Fruit fly (Drosophila melanogaster): ENCODE results near the gene Hecw.

Gene Hecw

DNA sequence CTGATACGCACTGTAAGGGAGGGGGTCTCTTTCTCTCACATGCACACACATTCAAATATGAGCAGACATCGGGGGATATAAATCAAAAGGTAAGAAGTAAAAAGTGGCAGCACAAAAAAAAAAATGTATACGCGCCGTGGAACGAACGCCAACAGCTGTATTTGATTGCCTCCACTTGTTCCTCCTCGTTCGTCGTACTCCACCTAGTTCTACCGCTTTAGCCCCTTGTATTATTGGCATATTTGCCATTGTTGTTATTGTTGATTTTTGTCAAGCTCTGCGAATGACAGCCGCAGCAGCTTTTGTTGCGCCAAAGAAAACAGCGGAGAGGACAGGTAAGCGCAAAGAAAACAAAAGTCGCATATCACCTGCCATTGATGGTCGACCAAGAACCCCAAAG, 28.1 kb downstream of the Hecw start:
- peak; percentile 23 for TF ChIP-seq noc (tag; optimal IDR thresholded peaks at IDR 0.05)

DNA sequence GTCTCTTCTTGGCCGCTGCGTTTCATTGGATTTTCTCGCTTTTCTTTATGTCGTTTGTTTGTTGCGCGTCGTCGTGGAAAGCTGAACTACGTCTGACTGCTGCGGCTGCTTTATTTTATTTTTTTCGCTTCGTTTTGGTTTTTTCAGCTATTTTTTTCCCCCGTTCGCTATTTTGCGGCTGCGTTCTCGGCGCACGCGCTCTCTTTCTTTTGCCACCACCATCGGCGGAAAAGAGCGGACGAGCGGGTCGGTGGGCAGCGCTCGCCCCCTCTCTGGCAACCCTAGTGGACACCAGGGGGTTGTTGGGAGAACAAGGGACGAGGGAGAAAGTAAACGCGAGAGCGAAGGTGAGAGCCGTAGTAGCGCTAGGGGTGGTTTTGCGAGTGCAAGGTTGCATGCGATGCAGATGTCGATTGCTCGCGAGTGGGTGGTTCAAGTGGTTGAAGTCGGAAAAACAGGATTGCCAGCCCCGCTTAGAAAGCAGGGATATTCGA, 30.2 kb downstream of the Hecw start:
- no peak for TF ChIP-seq noc (tag; optimal IDR thresholded peaks at IDR 0.05)

dm6 chrX:9640690-9641149, 32.0 kb downstream of the Hecw start:
- peak; percentile 99 for TF ChIP-seq noc (tag; optimal IDR thresholded peaks at IDR 0.05)

dm6 chrX:9641184-9641772, 32.5 kb downstream of the Hecw start:
- TF ChIP-seq noc (tag; optimal IDR thresholded peaks at IDR 0.05) = peak; percentile 96

DNA sequence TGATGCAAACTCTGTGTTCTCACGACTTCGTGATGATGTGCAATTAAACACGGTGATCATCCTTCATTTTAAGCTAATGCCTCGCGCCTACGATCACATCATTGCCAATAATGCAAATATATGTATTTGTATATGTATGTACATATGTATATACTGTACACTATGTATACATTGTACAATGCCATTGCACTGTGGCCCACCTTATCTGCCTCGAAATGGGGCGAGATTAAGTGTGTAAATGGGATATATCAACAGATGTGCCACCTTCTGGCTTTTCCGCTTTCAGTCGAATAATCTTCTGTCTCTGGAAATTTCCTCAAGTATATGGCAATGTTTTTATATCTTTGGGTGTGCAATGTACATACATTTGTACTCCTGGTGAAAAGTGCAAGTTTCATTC, 36.1 kb downstream of the Hecw start:
- no peak for TF ChIP-seq noc (tag; optimal IDR thresholded peaks at IDR 0.05)

dm6 chrX:9646022-9646421, 37.3 kb downstream of the Hecw start:
- peak; percentile 98 for TF ChIP-seq noc (tag; optimal IDR thresholded peaks at IDR 0.05)

DNA sequence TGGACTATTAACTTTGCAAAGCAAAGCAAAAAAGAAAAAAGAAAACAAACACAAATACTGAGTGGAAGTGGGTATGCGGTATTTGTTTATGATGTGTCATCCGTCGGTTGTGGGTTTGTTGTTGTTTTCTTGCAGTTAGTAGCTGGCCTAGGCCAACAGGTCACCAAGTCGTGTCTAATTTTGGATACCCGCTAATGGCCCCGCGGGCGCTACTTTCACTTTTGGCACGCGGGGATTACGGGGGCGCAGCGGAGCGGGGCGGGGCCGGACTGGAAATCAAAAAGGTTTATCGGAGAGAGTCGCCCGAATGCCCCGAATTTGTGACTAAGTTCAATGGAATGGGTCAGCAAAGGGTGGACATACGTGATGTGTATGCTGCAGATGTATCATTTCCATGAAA, 38.3 kb downstream of the Hecw start:
- no peak for TF ChIP-seq noc (tag; optimal IDR thresholded peaks at IDR 0.05)

- no peak for TF ChIP-seq noc (tag; optimal IDR thresholded peaks at IDR 0.05)
These were observed 41.3 kb downstream of the Hecw start for dm6 chrX:9650048-9650447.

- peak; percentile 45 for TF ChIP-seq noc (tag; optimal IDR thresholded peaks at IDR 0.05)
These were observed 42.2 kb downstream of the Hecw start for dm6 chrX:9650757-9651594.

- peak; percentile 61 for TF ChIP-seq noc (tag; optimal IDR thresholded peaks at IDR 0.05)
These were observed 43.3 kb downstream of the Hecw start for dm6 chrX:9652006-9652405.

- no peak for TF ChIP-seq noc (tag; optimal IDR thresholded peaks at IDR 0.05)
These were observed 44.5 kb downstream of the Hecw start for dm6 chrX:9653242-9653641.

DNA sequence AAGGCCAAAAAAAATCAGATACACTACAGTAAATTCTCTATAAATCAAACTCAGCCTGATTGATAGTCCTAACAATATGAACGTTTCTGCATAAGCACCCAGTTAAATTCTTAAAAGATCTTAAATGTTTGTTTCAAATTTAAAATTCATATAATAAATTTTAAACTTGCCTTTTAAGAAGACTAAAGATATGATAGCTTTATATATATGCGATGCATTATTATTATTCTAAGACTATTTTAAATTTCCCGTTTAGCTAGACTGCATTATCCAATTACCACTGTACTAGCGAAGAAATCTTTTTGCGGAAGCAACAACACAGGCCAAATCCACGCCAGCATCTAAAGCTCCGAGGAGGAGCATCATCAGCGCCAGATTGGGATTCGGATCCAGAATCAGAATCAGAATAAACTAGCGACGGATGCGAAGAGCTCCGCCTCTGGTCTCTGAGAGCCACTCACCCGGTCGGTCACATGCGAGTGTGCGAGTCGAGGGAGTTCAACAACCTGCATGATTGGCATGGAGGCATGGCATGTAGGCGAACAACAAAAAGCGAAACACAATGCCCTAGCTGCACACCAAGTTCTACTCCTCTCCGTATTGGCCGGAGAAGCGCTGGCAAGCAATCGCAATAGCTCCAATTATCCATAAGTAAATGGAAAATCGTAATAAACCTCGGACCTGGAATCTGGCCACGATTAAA, 45.4 kb downstream of the Hecw start:
- TF ChIP-seq noc (tag; optimal IDR thresholded peaks at IDR 0.05) = no peak

- TF ChIP-seq noc (tag; optimal IDR thresholded peaks at IDR 0.05) = no peak
These were observed 47.4 kb downstream of the Hecw start for dm6 chrX:9655989-9656713.

DNA sequence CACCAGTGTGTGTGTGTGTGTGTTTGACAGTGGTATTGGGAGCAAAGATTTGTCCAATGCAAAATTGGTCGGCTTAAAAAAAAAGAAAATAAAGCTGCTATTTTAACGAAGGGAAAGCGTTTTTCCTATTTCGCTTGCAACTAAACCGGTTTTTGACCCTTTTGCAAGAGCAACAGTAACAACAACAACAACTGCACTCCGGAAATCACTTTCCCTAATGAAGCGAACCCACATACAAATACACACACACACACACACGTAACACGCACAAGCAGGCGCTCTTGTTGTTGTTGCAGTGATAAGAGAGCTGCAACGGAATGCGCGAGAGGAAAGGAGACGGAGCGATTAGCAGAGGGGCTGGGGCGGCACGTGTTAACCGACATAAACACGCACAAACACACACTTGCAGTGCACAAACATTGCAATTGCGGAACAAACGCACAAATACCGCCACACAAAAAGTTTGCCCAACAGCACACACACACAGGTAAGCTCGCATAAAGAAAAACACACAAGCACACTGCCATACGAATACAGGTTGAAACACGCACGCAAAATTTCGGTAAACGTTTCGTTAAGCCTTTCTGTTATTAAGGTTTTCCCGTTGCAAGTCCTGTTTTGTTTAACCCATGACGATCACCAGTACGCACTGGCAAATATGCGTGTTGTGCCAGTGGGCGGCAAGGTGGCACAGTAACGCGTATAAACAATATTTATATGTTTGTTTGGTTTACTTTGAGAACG, 49.5 kb downstream of the Hecw start:
- no peak for TF ChIP-seq noc (tag; optimal IDR thresholded peaks at IDR 0.05)

- TF ChIP-seq noc (tag; optimal IDR thresholded peaks at IDR 0.05) = no peak
These were observed 50.2 kb downstream of the Hecw start, which contains the start of gene Ptpmeg2 for dm6 chrX:9658865-9659339. Ptpmeg2 (minus strand) TSS chrX:9659145.
